Fruit fly (Drosophila melanogaster): ENCODE results near the gene nkd.

- TF ChIP-seq CG14860 (GFP tag; IDR thresholded peaks at IDR 0.05; ENCODE audit: partially characterized antibody) (no peak), row (GFP tag; IDR thresholded peaks at IDR 0.05) (no peak), CG5245 (GFP tag; optimal IDR thresholded peaks at IDR 0.05) (no peak), CG7271 (tag; optimal IDR thresholded peaks at IDR 0.05) (no peak), caup (GFP tag; optimal IDR thresholded peaks at IDR 0.05; ENCODE audit: severe bottlenecking) (no peak), Awh (GFP tag; IDR thresholded peaks at IDR 0.05) (no peak), Hr51 (GFP tag; optimal IDR thresholded peaks at IDR 0.05) (no peak), pita (GFP tag; optimal IDR thresholded peaks at IDR 0.05) (no peak), CG11504 (tag; optimal IDR thresholded peaks at IDR 0.05) (no peak), CG15696 (tag; optimal IDR thresholded peaks at IDR 0.05) (no peak), Nf-YB (GFP tag; optimal IDR thresholded peaks at IDR 0.05) (no peak)
These were observed 47.5 kb downstream of the nkd start, which contains the start of gene CG18135 for dm6 chr3L:18997590-18998283.
